Worm (Caenorhabditis elegans) whole organism, midembryonic: ENCODE measurements around the gene gpr-1.

ENCODE experiments used
- cog-1 ChIP-seq: sonication (generic microtip); optimal IDR thresholded peaks from 2 replicates; lab custom pipeline; 2016; ENCODE audit warnings: missing genetic modification characterization, missing compliant biosample characterization
- flt-1 ChIP-seq: fragments of 200-800 bp; sonication (Bioruptor generic); IDR thresholded peaks from 2 replicates; pipeline ENCODE4 v1.3.6; 2022; ENCODE audit warnings: missing genetic modification characterization, missing compliant biosample characterization
- klf-2 ChIP-seq: fragments of 200-800 bp; sonication (Bioruptor generic); conservative IDR thresholded peaks from 2 replicates; pipeline ENCODE4 v1.3.6; 2022; ENCODE audit warnings: missing genetic modification reagents, missing genetic modification characterization, missing compliant biosample characterization
- ref-1 ChIP-seq: fragments of 200-800 bp; sonication (Bioruptor generic); conservative IDR thresholded peaks from 2 replicates; pipeline ENCODE4 v1.3.6; 2022; ENCODE audit warnings: missing genetic modification reagents, missing genetic modification characterization, missing compliant biosample characterization
- tab-1 ChIP-seq: fragments of 200-800 bp; sonication (Bioruptor generic); IDR thresholded peaks from 2 replicates; pipeline ENCODE4 v1.3.6; 2022; ENCODE audit warnings: missing genetic modification characterization, missing compliant biosample characterization
- ztf-23 ChIP-seq: fragments of 200-800 bp; sonication (Bioruptor generic); IDR thresholded peaks from 2 replicates; pipeline ENCODE4 v1.3.6; 2022; ENCODE audit warnings: missing genetic modification reagents, missing genetic modification characterization, missing compliant biosample characterization
- ztf-29 ChIP-seq: fragments of 200-800 bp; sonication (Bioruptor generic); IDR thresholded peaks from 2 replicates; pipeline ENCODE4 v1.3.6; 2022; ENCODE audit warnings: missing genetic modification reagents, missing genetic modification characterization, missing compliant biosample characterization

ce11 chrIII:8667382-8667781 lies 38.6 kb downstream of the gpr-1 start, which contains the start of gene dpy-19:
- TF ChIP-seq ref-1 (GFP tag; lab: Robert Waterston, UW) = no peak
- TF ChIP-seq ztf-29 (GFP tag; lab: Robert Waterston, UW) = no peak
- TF ChIP-seq tab-1 = no peak
- no peak for TF ChIP-seq ztf-23 (GFP tag; lab: Robert Waterston, UW)
- TF ChIP-seq flt-1 (GFP tag; lab: Robert Waterston, UW) = no peak
- no peak for TF ChIP-seq klf-2 (GFP tag; lab: Robert Waterston, UW)
- no peak for TF ChIP-seq cog-1 (tag; lab: Kevin White, UChicago)
